Worm (Caenorhabditis elegans): ENCODE results near the gene dpy-31.
A peak's percentile ranks its signal among the peaks of the same experiment; 100 is the strongest.

The dpy-31 gene

ce11 chrIII:7155631-7156030 is 46.4 kb upstream of the dpy-31 start (continued):
- TF ChIP-seq ceh-27 (GFP tag; optimal IDR thresholded peaks at IDR 0.05) = peak; percentile 83
- no peak for TF ChIP-seq hrde-1 (tag; optimal IDR thresholded peaks at IDR 0.05; ENCODE audit: borderline replicate concordance)
- TF ChIP-seq repo-1 (tag; optimal IDR thresholded peaks at IDR 0.05) = peak; percentile 55
- TF ChIP-seq fkh-3 (tag; optimal IDR thresholded peaks at IDR 0.05) = no peak
- TF ChIP-seq T07F8.4 (tag; optimal IDR thresholded peaks at IDR 0.05) = peak; percentile 4
- no peak for TF ChIP-seq ztf-28 (GFP tag; IDR thresholded peaks at IDR 0.05)
- peak; percentile 80 for TF ChIP-seq attf-5 (GFP tag; optimal IDR thresholded peaks at IDR 0.05)
- TF ChIP-seq lir-1 (GFP tag; conservative IDR thresholded peaks at IDR 0.05) = peak; percentile 33; the same call in 1 of the 2 replicates
- no peak for TF ChIP-seq rpc-1 (optimal IDR thresholded peaks at IDR 0.05)
- no peak for TF ChIP-seq rpc-1 (tag; optimal IDR thresholded peaks at IDR 0.05)
- TF ChIP-seq F33H1.4 (GFP tag; IDR thresholded peaks at IDR 0.05) = peak; percentile 25; the same call in 1 of the 2 replicates
- no peak for TF ChIP-seq xnd-1 (tag; optimal IDR thresholded peaks at IDR 0.05)
- no peak for TF ChIP-seq egl-18 (GFP tag; IDR thresholded peaks at IDR 0.05)
- no peak for TF ChIP-seq lsy-27 (tag; optimal IDR thresholded peaks at IDR 0.05; ENCODE audit: borderline replicate concordance, insufficient read depth)
- TF ChIP-seq gei-17 (GFP tag; optimal IDR thresholded peaks at IDR 0.05) = peak; percentile 12
- peak; percentile 54 for TF ChIP-seq ZK185.1 (tag; optimal IDR thresholded peaks at IDR 0.05; ENCODE audit: poor library complexity, severe bottlenecking)
- TF ChIP-seq ztf-25 (GFP tag; IDR thresholded peaks at IDR 0.05) = no peak
- peak; percentile 73 for TF ChIP-seq dox-1 (GFP tag; IDR thresholded peaks at IDR 0.05)
- TF ChIP-seq mes-4 (tag; optimal IDR thresholded peaks at IDR 0.05) = no peak
- TF ChIP-seq rcor-1 (GFP tag; IDR thresholded peaks at IDR 0.05) = peak; percentile 30; the same call in 1 of the 2 replicates
- no peak for TF ChIP-seq T26A5.8 (tag; optimal IDR thresholded peaks at IDR 0.05)
- TF ChIP-seq C17E4.6 (GFP tag; IDR thresholded peaks at IDR 0.05) = 0 out of 2 replicates have a peak, but pooled peaks have one; percentile 19
- TF ChIP-seq egrh-3 (GFP tag; IDR thresholded peaks at IDR 0.05) = peak; percentile 60; the same call in 1 of the 2 replicates
- TF ChIP-seq ztf-3 (GFP tag; optimal IDR thresholded peaks at IDR 0.05) = peak; percentile 45
- peak; percentile 94 for TF ChIP-seq K12H6.12 (tag; optimal IDR thresholded peaks at IDR 0.05)
- TF ChIP-seq C06A6.2 (GFP tag; conservative IDR thresholded peaks at IDR 0.05) = peak; percentile 82
- peak; percentile 70 for TF ChIP-seq ztf-26 (tag; optimal IDR thresholded peaks at IDR 0.05)
- peak; percentile 89 for TF ChIP-seq lin-40 (tag; optimal IDR thresholded peaks at IDR 0.05)
- TF ChIP-seq aptf-3 (GFP tag; IDR thresholded peaks at IDR 0.05) = no peak
- TF ChIP-seq ekl-4 (GFP tag; IDR thresholded peaks at IDR 0.05) = peak; percentile 85
- peak; percentile 52 for TF ChIP-seq snpc-4 (GFP tag; optimal IDR thresholded peaks at IDR 0.05)
- TF ChIP-seq snpc-4 (tag; optimal IDR thresholded peaks at IDR 0.05) = peak; percentile 28 to 74 (median 59)
- no peak for TF ChIP-seq nfya-2 (GFP tag; IDR thresholded peaks at IDR 0.05)
- no peak for TF ChIP-seq hmg-20 (GFP tag; IDR thresholded peaks at IDR 0.05)
- no peak for TF ChIP-seq ccch-3 (GFP tag; optimal IDR thresholded peaks at IDR 0.05)
- no peak for TF ChIP-seq B0019.2 (GFP tag; conservative IDR thresholded peaks at IDR 0.05)
- peak; percentile 66; the same call in 1 of the 2 replicates for TF ChIP-seq Y95B8A.8 (GFP tag; IDR thresholded peaks at IDR 0.05)
- TF ChIP-seq madf-10 (tag; optimal IDR thresholded peaks at IDR 0.05) = peak; percentile 71
- TF ChIP-seq hsf-1 (GFP tag; IDR thresholded peaks at IDR 0.05) = peak; percentile 85
- no peak for TF ChIP-seq mxl-1 (tag; optimal IDR thresholded peaks at IDR 0.05)
- peak; percentile 87 for TF ChIP-seq B0336.3 (GFP tag; IDR thresholded peaks at IDR 0.05)
- TF ChIP-seq efl-1 (GFP tag; optimal IDR thresholded peaks at IDR 0.05) = no peak
- no peak for TF ChIP-seq F57A8.1 (GFP tag; optimal IDR thresholded peaks at IDR 0.05)
- no peak for TF ChIP-seq sptf-2 (GFP tag; optimal IDR thresholded peaks at IDR 0.05)
- peak; percentile 26 for TF ChIP-seq ets-4 (GFP tag; optimal IDR thresholded peaks at IDR 0.05)
- no peak for TF ChIP-seq cebp-2 (GFP tag; IDR thresholded peaks at IDR 0.05)
- TF ChIP-seq nhr-90 (tag; optimal IDR thresholded peaks at IDR 0.05) = peak; percentile 19
- TF ChIP-seq F10E7.11 (tag; optimal IDR thresholded peaks at IDR 0.05) = no peak
- no peak for TF ChIP-seq madf-8 (GFP tag; conservative IDR thresholded peaks at IDR 0.05)
- 0 out of 2 replicates have a peak, but pooled peaks have one; percentile 43 for TF ChIP-seq F39B2.1 (GFP tag; IDR thresholded peaks at IDR 0.05)
